Fruit fly (Drosophila melanogaster): Measurements from ENCODE around the gene Hus1-like.

DNA sequence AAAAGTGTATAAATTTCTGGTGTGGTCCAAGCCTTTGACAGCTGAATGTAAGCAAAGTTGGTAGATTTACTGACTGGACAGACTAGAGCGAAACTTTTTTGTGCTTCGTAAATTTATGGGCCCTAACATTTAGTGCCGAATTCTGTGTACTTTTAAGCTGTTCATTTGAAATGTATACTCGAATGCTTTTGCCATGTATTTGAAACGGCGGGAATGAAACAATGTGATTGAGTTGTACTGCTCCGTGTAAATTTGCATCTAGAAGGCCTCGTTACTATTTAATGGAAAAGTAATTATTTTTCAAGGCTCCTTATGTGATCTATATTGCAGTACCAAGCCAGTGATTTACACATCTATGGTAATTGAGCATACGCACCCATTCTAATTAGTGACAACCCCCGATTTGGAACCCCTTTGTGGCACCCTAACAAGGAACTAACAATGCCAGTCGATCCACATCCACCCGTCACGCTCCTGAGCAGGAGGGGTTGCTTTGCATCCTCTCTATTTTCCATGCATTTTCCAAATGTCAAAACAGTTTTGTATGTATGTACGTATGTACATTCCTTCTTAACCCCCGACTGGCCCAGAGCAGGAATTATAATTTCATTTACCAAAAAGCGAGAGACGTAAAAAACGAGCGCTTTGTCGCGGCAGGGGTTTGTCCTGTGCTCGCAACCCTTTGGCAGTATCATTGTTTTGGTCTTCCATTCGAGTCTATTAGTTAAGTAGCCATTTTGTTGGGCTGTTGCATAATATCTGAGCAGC, 46.8 kb upstream of the Hus1-like start:
- TF ChIP-seq Dfd (GFP tag; optimal IDR thresholded peaks at IDR 0.05): no peak
- no peak for TF ChIP-seq N (GFP tag; optimal IDR thresholded peaks at IDR 0.05)
- no peak for TF ChIP-seq pan (optimal IDR thresholded peaks at IDR 0.05)
- TF ChIP-seq GATAd (GFP tag; optimal IDR thresholded peaks at IDR 0.05): no peak
- no peak for TF ChIP-seq br (GFP tag; optimal IDR thresholded peaks at IDR 0.05)
- TF ChIP-seq Hr78 (GFP tag; optimal IDR thresholded peaks at IDR 0.05): no peak
- no peak for TF ChIP-seq Abd-B (GFP tag; optimal IDR thresholded peaks at IDR 0.05)
- no peak for TF ChIP-seq Jra (GFP tag; optimal IDR thresholded peaks at IDR 0.05)
- no peak for TF ChIP-seq usp (GFP tag; optimal IDR thresholded peaks at IDR 0.05)
- TF ChIP-seq psq (GFP tag; optimal IDR thresholded peaks at IDR 0.05): no peak
